Fruit fly (Drosophila melanogaster): ENCODE results near the gene CG10365.

DNA sequence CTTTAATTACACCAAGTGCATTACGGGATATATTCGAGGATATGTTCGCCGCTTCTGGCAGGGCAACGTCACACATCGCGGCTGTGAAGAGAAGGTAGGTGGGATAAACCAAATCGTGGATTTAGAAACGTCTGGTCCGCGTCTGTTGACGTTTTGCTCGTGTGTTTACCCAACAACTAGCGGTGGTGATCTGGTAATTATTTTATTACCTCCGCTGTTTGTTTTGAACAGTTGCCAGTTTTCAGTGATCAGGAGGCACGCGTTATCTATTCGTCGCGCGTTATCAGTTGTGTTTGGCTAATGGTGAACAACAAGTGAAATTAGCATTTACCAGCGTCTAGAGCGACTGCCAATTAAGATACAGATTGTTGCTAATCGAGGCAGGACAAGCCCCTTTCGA is 5.9 kb downstream of the CG10365 start:
- TF ChIP-seq pan (optimal IDR thresholded peaks at IDR 0.05) (no peak), h (GFP tag; optimal IDR thresholded peaks at IDR 0.05) (no peak), woc (GFP tag; optimal IDR thresholded peaks at IDR 0.05) (no peak), Dfd (GFP tag; optimal IDR thresholded peaks at IDR 0.05) (no peak), Abd-B (GFP tag; optimal IDR thresholded peaks at IDR 0.05) (no peak), tai (GFP tag; optimal IDR thresholded peaks at IDR 0.05) (no peak), Myc (optimal IDR thresholded peaks at IDR 0.05) (no peak)

Measured in whole organism, wandering third instar larva.